Fruit fly (Drosophila melanogaster): ENCODE results near the gene Pvf1.

The Pvf1 gene

dm6 chrX:18834399-18834798 lies 1.9 kb downstream of the Pvf1 start:
- no peak for TF ChIP-seq noc (tag; optimal IDR thresholded peaks at IDR 0.05)

- no peak for TF ChIP-seq noc (tag; optimal IDR thresholded peaks at IDR 0.05)
These were observed 2.5 kb downstream of the Pvf1 start for dm6 chrX:18835003-18835402.

dm6 chrX:18835500-18835899 lies 3.0 kb downstream of the Pvf1 start:
- TF ChIP-seq noc (tag; optimal IDR thresholded peaks at IDR 0.05): no peak

dm6 chrX:18836315-18836714 lies 3.8 kb downstream of the Pvf1 start:
- no peak for TF ChIP-seq noc (tag; optimal IDR thresholded peaks at IDR 0.05)

- peak; percentile 37 for TF ChIP-seq noc (tag; optimal IDR thresholded peaks at IDR 0.05)
These were observed 4.6 kb downstream of the Pvf1 start for dm6 chrX:18837046-18837445.

- TF ChIP-seq noc (tag; optimal IDR thresholded peaks at IDR 0.05): no peak
These were observed 6.0 kb downstream of the Pvf1 start for dm6 chrX:18838470-18838869.

- TF ChIP-seq noc (tag; optimal IDR thresholded peaks at IDR 0.05): no peak
These were observed 6.6 kb downstream of the Pvf1 start for dm6 chrX:18838929-18839576.

- TF ChIP-seq noc (tag; optimal IDR thresholded peaks at IDR 0.05): no peak
These were observed 10.9 kb downstream of the Pvf1 start, which contains the start of gene htk for dm6 chrX:18843229-18844033. Gene htk (plus strand): TSS chrX:18843663.

dm6 chrX:18848338-18849021 lies 16.0 kb downstream of the Pvf1 start, which contains the start of gene shop:
Gene shop (minus strand): TSS chrX:18848566.
- peak; percentile 90 for TF ChIP-seq noc (tag; optimal IDR thresholded peaks at IDR 0.05)

- no peak for TF ChIP-seq noc (tag; optimal IDR thresholded peaks at IDR 0.05)
These were observed 16.5 kb downstream of the Pvf1 start for dm6 chrX:18849022-18849368.

- peak; percentile 19 for TF ChIP-seq noc (tag; optimal IDR thresholded peaks at IDR 0.05)
These were observed 24.9 kb downstream of the Pvf1 start, which contains the start of gene CG7322 for dm6 chrX:18857356-18857807. Gene CG7322 (minus strand): TSS chrX:18857757.

- no peak for TF ChIP-seq noc (tag; optimal IDR thresholded peaks at IDR 0.05)
These were observed 25.4 kb downstream of the Pvf1 start, which contains the start of gene Usp39 for dm6 chrX:18857916-18858315. Gene Usp39 (plus strand): TSS chrX:18858203.

- TF ChIP-seq noc (tag; optimal IDR thresholded peaks at IDR 0.05): no peak
These were observed 27.6 kb downstream of the Pvf1 start, which contains the start of gene CG32544 for dm6 chrX:18860074-18860473. Gene CG32544 (plus strand): TSS chrX:18860284.

- peak; percentile 9 for TF ChIP-seq noc (tag; optimal IDR thresholded peaks at IDR 0.05)
These were observed 31.4 kb downstream of the Pvf1 start, which contains the start of the genes CG7326 and Dora for dm6 chrX:18863748-18864482. Gene CG7326 (minus strand): TSS chrX:18863776. Gene Dora (plus strand): TSS chrX:18863950.

All from whole organism, larva.